Fruit fly (Drosophila melanogaster) whole organism, embryonic: ENCODE data around the gene Urm1.

Experiments used
- B-H2 ChIP-seq: fragments of 200-800 bp; sonication (Bioruptor generic); optimal IDR thresholded peaks from 2 replicates; lab custom pipeline; 2018; ENCODE audit warnings: missing biosample characterization, mild to moderate bottlenecking, missing genetic modification characterization
- CG10209 ChIP-seq: fragments of 200-800 bp; sonication (Bioruptor generic); optimal IDR thresholded peaks from 3 replicates; lab custom pipeline; 2017; ENCODE audit warnings: missing biosample characterization, mild to moderate bottlenecking, missing genetic modification characterization, missing genetic modification reagents
- CG10959 ChIP-seq: fragments of 200-800 bp; sonication (Bioruptor generic); IDR thresholded peaks from 2 replicates; pipeline ENCODE4 v1.3.6; 2022; ENCODE audit warnings: missing biosample characterization, missing genetic modification characterization
- CG11504 ChIP-seq: fragments of 200-800 bp; sonication (Bioruptor generic); optimal IDR thresholded peaks from 3 replicates; lab custom pipeline; 2019; ENCODE audit warnings: missing biosample characterization, mild to moderate bottlenecking, missing genetic modification characterization, moderate library complexity
- CG13894 ChIP-seq: fragments of 200-800 bp; sonication (Bioruptor generic); optimal IDR thresholded peaks from 3 replicates; lab custom pipeline; 2018; ENCODE audit warnings: missing biosample characterization, mild to moderate bottlenecking, missing genetic modification characterization, moderate library complexity
- CG1529 ChIP-seq: fragments of 200-800 bp; sonication (Bioruptor generic); optimal IDR thresholded peaks from 3 replicates; lab custom pipeline; 2018; ENCODE audit warnings: missing biosample characterization, missing genetic modification characterization
- CG16815 ChIP-seq: fragments of 200-800 bp; sonication (Bioruptor generic); optimal IDR thresholded peaks from 3 replicates; lab custom pipeline; 2017; ENCODE audit warnings: missing biosample characterization, mild to moderate bottlenecking, missing genetic modification characterization
- CG16863 ChIP-seq: fragments of 200-800 bp; sonication (Bioruptor generic); optimal IDR thresholded peaks from 3 replicates; lab custom pipeline; 2016; ENCODE audit warnings: missing biosample characterization, missing genetic modification characterization
- CG17359 ChIP-seq: fragments of 200-800 bp; sonication (Bioruptor generic); optimal IDR thresholded peaks from 3 replicates; lab custom pipeline; 2018; ENCODE audit warnings: missing biosample characterization, mild to moderate bottlenecking, missing genetic modification characterization, moderate library complexity
- CG31365 ChIP-seq: fragments of 200-800 bp; sonication (Bioruptor generic); optimal IDR thresholded peaks from 2 replicates; lab custom pipeline; 2018; ENCODE audit warnings: missing biosample characterization, mild to moderate bottlenecking, missing genetic modification characterization
- CG6791 ChIP-seq: fragments of 200-800 bp; sonication (Bioruptor generic); IDR thresholded peaks from 3 replicates; pipeline ENCODE4 v1.3.6; 2022; ENCODE audit warnings: missing biosample characterization, missing genetic modification characterization; ENCODE audit not compliant: partially characterized antibody
- CG7357 ChIP-seq: fragments of 200-800 bp; sonication (Bioruptor generic); IDR thresholded peaks from 3 replicates; pipeline ENCODE4 v1.3.6; 2022; ENCODE audit warnings: missing biosample characterization, missing genetic modification characterization
- CG7372 ChIP-seq: fragments of 200-800 bp; sonication (Bioruptor generic); IDR thresholded peaks from 2 replicates; pipeline ENCODE4 v1.3.6; 2022; ENCODE audit warnings: missing biosample characterization, missing genetic modification characterization
- CG7839 ChIP-seq: fragments of 200-800 bp; sonication (Bioruptor generic); optimal IDR thresholded peaks from 3 replicates; lab custom pipeline; 2018; ENCODE audit warnings: missing biosample characterization, mild to moderate bottlenecking, missing genetic modification characterization, moderate library complexity
- CG8388 ChIP-seq: fragments of 200-800 bp; sonication (Bioruptor generic); optimal IDR thresholded peaks from 2 replicates; lab custom pipeline; 2019; ENCODE audit warnings: missing biosample characterization, mild to moderate bottlenecking, missing genetic modification characterization, moderate library complexity
- CG8478 ChIP-seq: fragments of >200 bp; optimal IDR thresholded peaks from 2 replicates; lab custom pipeline; 2018
- CG9817 ChIP-seq: fragments of 200-800 bp; sonication (Bioruptor generic); optimal IDR thresholded peaks from 2 replicates; lab custom pipeline; 2018; ENCODE audit warnings: missing biosample characterization, mild to moderate bottlenecking, missing genetic modification characterization, moderate library complexity
- CG9876 ChIP-seq: fragments of 200-800 bp; sonication (Bioruptor generic); optimal IDR thresholded peaks from 2 replicates; lab custom pipeline; 2016; ENCODE audit warnings: missing biosample characterization, missing genetic modification characterization
- Camta ChIP-seq: fragments of 200-800 bp; sonication (Bioruptor generic); optimal IDR thresholded peaks from 2 replicates; lab custom pipeline; 2016; ENCODE audit warnings: missing biosample characterization, missing genetic modification characterization
- Fer1 ChIP-seq: fragments of 200-800 bp; sonication (Bioruptor generic); optimal IDR thresholded peaks from 2 replicates; lab custom pipeline; 2017; ENCODE audit warnings: missing biosample characterization, mild to moderate bottlenecking, missing genetic modification characterization
- H2.0 ChIP-seq: fragments of 200-800 bp; sonication (Bioruptor generic); IDR thresholded peaks from 2 replicates; pipeline ENCODE4 v1.3.6; 2022; ENCODE audit warnings: missing biosample characterization, missing genetic modification characterization
- HHEX ChIP-seq: fragments of 200-800 bp; sonication (Bioruptor generic); optimal IDR thresholded peaks from 3 replicates; lab custom pipeline; 2017; ENCODE audit warnings: missing biosample characterization, mild to moderate bottlenecking, missing genetic modification characterization, missing genetic modification reagents
- Jarid2 ChIP-seq: fragments of 200-800 bp; sonication (Bioruptor generic); optimal IDR thresholded peaks from 3 replicates; lab custom pipeline; 2017; ENCODE audit warnings: mild to moderate bottlenecking, missing biosample characterization, missing genetic modification reagents, missing genetic modification characterization
- Lim3 ChIP-seq: fragments of 200-800 bp; sonication (Bioruptor generic); IDR thresholded peaks from 2 replicates; pipeline ENCODE4 v1.3.6; 2022; ENCODE audit warnings: missing biosample characterization, missing genetic modification characterization
- Mad ChIP-seq: fragments of 200-800 bp; sonication (Bioruptor generic); optimal IDR thresholded peaks from 2 replicates; lab custom pipeline; 2016; ENCODE audit warnings: missing biosample characterization, missing genetic modification characterization
- Nf-YA ChIP-seq: fragments of 200-800 bp; sonication (Bioruptor generic); IDR thresholded peaks from 2 replicates; pipeline ENCODE4 v1.3.6; 2022; ENCODE audit warnings: missing biosample characterization, missing genetic modification characterization
- Rx ChIP-seq: fragments of 200-800 bp; sonication (Bioruptor generic); IDR thresholded peaks from 2 replicates; pipeline ENCODE4 v1.3.6; 2022; ENCODE audit warnings: missing biosample characterization, missing genetic modification characterization
- Taf1 ChIP-seq: fragments of 200-800 bp; sonication (Bioruptor generic); IDR thresholded peaks from 2 replicates; pipeline ENCODE4 v1.3.6; 2022; ENCODE audit warnings: missing biosample characterization, missing genetic modification characterization
- ac ChIP-seq: fragments of 200-800 bp; sonication (Bioruptor generic); optimal IDR thresholded peaks from 3 replicates; lab custom pipeline; 2017; ENCODE audit warnings: missing biosample characterization, mild to moderate bottlenecking, missing genetic modification characterization
- bigmax ChIP-seq: fragments of 200-800 bp; sonication (Bioruptor generic); optimal IDR thresholded peaks from 2 replicates; lab custom pipeline; 2018; ENCODE audit warnings: missing biosample characterization, mild to moderate bottlenecking, missing genetic modification characterization
- cad ChIP-seq: fragments of >200 bp; optimal IDR thresholded peaks from 2 replicates; lab custom pipeline; 2017; ENCODE audit warnings: missing biosample characterization, missing genetic modification characterization
- cwo ChIP-seq: fragments of 200-800 bp; sonication (Bioruptor generic); optimal IDR thresholded peaks from 3 replicates; lab custom pipeline; 2017; ENCODE audit warnings: missing biosample characterization, missing genetic modification characterization, mild to moderate bottlenecking, moderate library complexity, missing genetic modification reagents
- dysf ChIP-seq: fragments of 200-800 bp; sonication (Bioruptor generic); IDR thresholded peaks from 3 replicates; pipeline ENCODE4 v1.3.6; 2022; ENCODE audit warnings: missing biosample characterization, missing genetic modification characterization
- fd3F ChIP-seq: fragments of 200-800 bp; sonication (Bioruptor generic); optimal IDR thresholded peaks from 2 replicates; lab custom pipeline; 2018; ENCODE audit warnings: missing biosample characterization, mild to moderate bottlenecking, missing genetic modification characterization, moderate library complexity
- fd64A ChIP-seq: fragments of 200-800 bp; sonication (Bioruptor generic); optimal IDR thresholded peaks from 3 replicates; lab custom pipeline; 2018; ENCODE audit warnings: missing biosample characterization, mild to moderate bottlenecking, missing genetic modification characterization
- gt ChIP-seq: fragments of 200-800 bp; sonication (Bioruptor generic); IDR thresholded peaks from 2 replicates; pipeline ENCODE4 v1.3.6; 2022; ENCODE audit warnings: missing biosample characterization, missing genetic modification characterization
- her ChIP-seq: fragments of 200-800 bp; sonication (Bioruptor generic); optimal IDR thresholded peaks from 2 replicates; lab custom pipeline; 2016; ENCODE audit warnings: missing biosample characterization, missing genetic modification characterization
- ind ChIP-seq: fragments of 200-800 bp; sonication (Bioruptor generic); optimal IDR thresholded peaks from 3 replicates; lab custom pipeline; 2016; ENCODE audit warnings: missing biosample characterization, missing genetic modification characterization
- kay ChIP-seq: fragments of 200-800 bp; sonication (Bioruptor generic); optimal IDR thresholded peaks from 2 replicates; lab custom pipeline; 2016; ENCODE audit warnings: missing biosample characterization, missing genetic modification characterization
- ken ChIP-seq: fragments of 200-800 bp; sonication (Bioruptor generic); IDR thresholded peaks from 3 replicates; pipeline ENCODE4 v1.3.6; 2022; ENCODE audit warnings: missing biosample characterization, missing genetic modification characterization
- knrl ChIP-seq: fragments of 200-800 bp; sonication (Bioruptor generic); IDR thresholded peaks from 3 replicates; pipeline ENCODE4 v1.3.6; 2022; ENCODE audit warnings: missing biosample characterization, missing genetic modification characterization; ENCODE audit not compliant: partially characterized antibody
- lola ChIP-seq, 3 experiments: fragments of >200 bp in 2 of 3; fragments of 200-800 bp in 1 of 3; sonication (Bioruptor generic) in 1 of 3; optimal IDR thresholded peaks; 2 replicates each; lab custom pipeline; 2017 to 2019; ENCODE audit warnings: missing biosample characterization in 3 of 3, missing genetic modification characterization in 3 of 3, mild to moderate bottlenecking in 1 of 3, moderate library complexity in 1 of 3
- lov ChIP-seq, 2 experiments: fragments of 200-800 bp in 1 of 2; fragments of >200 bp in 1 of 2; sonication (Bioruptor generic) in 1 of 2; IDR thresholded peaks in 1 of 2; optimal IDR thresholded peaks in 1 of 2; 2 replicates in 1 of 2; 3 replicates in 1 of 2; pipeline versions ENCODE4 v1.3.6 to Lab custom; 2017 to 2022; ENCODE audit warnings: missing biosample characterization in 1 of 2, missing genetic modification characterization in 1 of 2
- onecut ChIP-seq: fragments of 200-800 bp; sonication (Bioruptor generic); IDR thresholded peaks from 2 replicates; pipeline ENCODE4 v1.3.6; 2022; ENCODE audit warnings: missing biosample characterization, missing genetic modification characterization
- prd ChIP-seq, 3 experiments: fragments of >200 bp in 2 of 3; fragments of 200-800 bp in 1 of 3; sonication (Bioruptor generic) in 1 of 3; optimal IDR thresholded peaks in 2 of 3; IDR thresholded peaks in 1 of 3; 2 replicates in 2 of 3; 3 replicates in 1 of 3; pipeline versions ENCODE4 v1.3.6 to Lab custom; 2017 to 2022; ENCODE audit warnings: missing biosample characterization in 1 of 3, missing genetic modification characterization in 1 of 3
- repo ChIP-seq: fragments of 200-800 bp; sonication (Bioruptor generic); optimal IDR thresholded peaks from 2 replicates; lab custom pipeline; 2016; ENCODE audit warnings: missing biosample characterization, missing genetic modification characterization
- sc ChIP-seq, 3 experiments: fragments of >200 bp in 2 of 3; fragments of 200-800 bp in 1 of 3; sonication (Bioruptor generic) in 1 of 3; optimal IDR thresholded peaks; 2 replicates in 2 of 3; 3 replicates in 1 of 3; lab custom pipeline; 2017; ENCODE audit warnings: mild to moderate bottlenecking in 1 of 3, missing biosample characterization in 1 of 3, missing genetic modification characterization in 1 of 3, missing genetic modification reagents in 1 of 3
- sima ChIP-seq: fragments of 200-800 bp; sonication (Bioruptor generic); optimal IDR thresholded peaks from 2 replicates; lab custom pipeline; 2016; ENCODE audit warnings: missing biosample characterization, missing genetic modification characterization

Urm1 gene

dm6 chr3L:7634743-7635469 lies 5.3 kb downstream of the Urm1 start (continued):
- TF ChIP-seq CG16815 (GFP tag; lab: Kevin White, UChicago) (no peak), CG31365 (no peak), ac (GFP tag; lab: Kevin White, UChicago) (no peak), H2.0 (0 out of 2 replicates have a peak, but pooled peaks have one; percentile 10), fd64A (GFP tag; lab: Kevin White, UChicago) (no peak), CG17359 (peak; percentile 62), Camta (no peak), cwo (GFP tag; lab: Kevin White, UChicago) (no peak), CG8478 (lab: Kevin White, UChicago) (no peak), prd (optimal IDR thresholded peaks at IDR 0.05; lab: Kevin White, UChicago) (no peak), prd (GFP tag; IDR thresholded peaks at IDR 0.05; lab: Robert Waterston, UW) (peak; percentile 47; the same call in 1 of the 3 replicates), CG8388 (GFP tag; lab: Kevin White, UChicago) (peak; percentile 43), Jarid2 (GFP tag; lab: Kevin White, UChicago) (no peak), bigmax (GFP tag; lab: Kevin White, UChicago) (no peak), CG7839 (tag; lab: Kevin White, UChicago) (peak; percentile 65), CG1529 (GFP tag; lab: Kevin White, UChicago) (peak; percentile 22), knrl (no peak), her (GFP tag; lab: Kevin White, UChicago) (no peak), onecut (no peak), gt (GFP tag; lab: Robert Waterston, UW) (no peak), ind (GFP tag; lab: Kevin White, UChicago) (peak; percentile 15), Lim3 (no peak), B-H2 (GFP tag; lab: Kevin White, UChicago) (no peak), CG9876 (no peak), CG13894 (tag; lab: Kevin White, UChicago) (no peak), sima (GFP tag; lab: Kevin White, UChicago) (no peak), Mad (GFP tag; lab: Kevin White, UChicago) (no peak), CG10209 (GFP tag; lab: Kevin White, UChicago) (no peak), ken (GFP tag; lab: Robert Waterston, UW) (no peak), Fer1 (GFP tag; lab: Kevin White, UChicago) (no peak), HHEX (GFP tag; lab: Kevin White, UChicago) (no peak), CG7372 (GFP tag; lab: Robert Waterston, UW) (no peak), lov (optimal IDR thresholded peaks at IDR 0.05; lab: Kevin White, UChicago) (no peak), lov (GFP tag; IDR thresholded peaks at IDR 0.05; lab: Robert Waterston, UW) (no peak), CG9817 (tag; lab: Kevin White, UChicago) (no peak), dysf (GFP tag; lab: Robert Waterston, UW) (peak; percentile 65; the same call in 2 of the 3 replicates), Nf-YA (GFP tag; lab: Robert Waterston, UW) (no peak), CG7357 (GFP tag; lab: Robert Waterston, UW) (no peak), repo (no peak), CG11504 (tag; lab: Kevin White, UChicago) (peak; percentile 72), Taf1 (no peak), CG10959 (GFP tag; lab: Robert Waterston, UW) (no peak), CG16863 (GFP tag; lab: Kevin White, UChicago) (no peak), fd3F (GFP tag; lab: Kevin White, UChicago) (no peak), Rx (GFP tag; lab: Robert Waterston, UW) (no peak), lola (GFP tag; optimal IDR thresholded peaks at IDR 0.05; lab: Kevin White, UChicago) (peak in 1 of 3 experiments; percentile 50), CG6791 (no peak), kay (no peak), sc (optimal IDR thresholded peaks at IDR 0.05; lab: Kevin White, UChicago) (no peak), sc (GFP tag; optimal IDR thresholded peaks at IDR 0.05; lab: Kevin White, UChicago) (no peak), cad (GFP tag; lab: Kevin White, UChicago) (no peak)
